Fruit fly (Drosophila melanogaster): Measurements from ENCODE around the gene CG17806.
A peak's percentile ranks its signal among the peaks of the same experiment; 100 is the strongest.

The CG17806 gene

dm6 chr3R:17776952-17777407 is 26.1 kb downstream of the CG17806 start:
- TF ChIP-seq pzg (GFP tag; optimal IDR thresholded peaks at IDR 0.05) (peak; percentile 1), CG7271 (tag; optimal IDR thresholded peaks at IDR 0.05) (no peak), CG14014 (GFP tag; IDR thresholded peaks at IDR 0.05) (no peak), unpg (GFP tag; optimal IDR thresholded peaks at IDR 0.05) (peak; percentile 7), lab (GFP tag; optimal IDR thresholded peaks at IDR 0.05) (peak; percentile 45), kni (GFP tag; optimal IDR thresholded peaks at IDR 0.05) (no peak), bowl (GFP tag; IDR thresholded peaks at IDR 0.05) (no peak), sna (GFP tag; IDR thresholded peaks at IDR 0.05; ENCODE audit: partially characterized antibody) (no peak), CG32767 (GFP tag; IDR thresholded peaks at IDR 0.05) (no peak), ab (GFP tag; optimal IDR thresholded peaks at IDR 0.05) (no peak), Gug (GFP tag; IDR thresholded peaks at IDR 0.05) (peak; percentile 59; the same call in 3 of the 4 replicates), CG3838 (GFP tag; optimal IDR thresholded peaks at IDR 0.05) (no peak), Sin3A (optimal IDR thresholded peaks at IDR 0.05) (no peak), CG15514 (GFP tag; optimal IDR thresholded peaks at IDR 0.05) (peak; percentile 15), seq (GFP tag; IDR thresholded peaks at IDR 0.05) (no peak), ac (GFP tag; optimal IDR thresholded peaks at IDR 0.05) (no peak), Trl (optimal IDR thresholded peaks at IDR 0.05) (no peak), Trl (GFP tag; optimal IDR thresholded peaks at IDR 0.05) (peak; percentile 2), Hr39 (optimal IDR thresholded peaks at IDR 0.05) (no peak), luna (GFP tag; optimal IDR thresholded peaks at IDR 0.05) (no peak), Sox102F (GFP tag; optimal IDR thresholded peaks at IDR 0.05) (peak; percentile 40), gsb (GFP tag; IDR thresholded peaks at IDR 0.05) (no peak), CG1603 (tag; optimal IDR thresholded peaks at IDR 0.05) (no peak), hbn (GFP tag; IDR thresholded peaks at IDR 0.05; ENCODE audit: partially characterized antibody) (no peak), CG17612 (GFP tag; IDR thresholded peaks at IDR 0.05) (no peak), CG17802 (tag; optimal IDR thresholded peaks at IDR 0.05) (no peak), pb (GFP tag; optimal IDR thresholded peaks at IDR 0.05) (no peak), amos (GFP tag; IDR thresholded peaks at IDR 0.05; ENCODE audit: partially characterized antibody) (no peak), CG2129 (GFP tag; IDR thresholded peaks at IDR 0.05; ENCODE audit: partially characterized antibody) (no peak), CG12236 (GFP tag; optimal IDR thresholded peaks at IDR 0.05) (no peak), CG13123 (GFP tag; optimal IDR thresholded peaks at IDR 0.05) (no peak), aop (GFP tag; IDR thresholded peaks at IDR 0.05) (no peak), ro (GFP tag; IDR thresholded peaks at IDR 0.05) (no peak), Kr (GFP tag; optimal IDR thresholded peaks at IDR 0.05) (no peak), CG14710 (tag; optimal IDR thresholded peaks at IDR 0.05) (no peak), yki (optimal IDR thresholded peaks at IDR 0.05) (no peak), CG2712 (tag; optimal IDR thresholded peaks at IDR 0.05) (no peak), cwo (GFP tag; optimal IDR thresholded peaks at IDR 0.05) (no peak), H15 (GFP tag; IDR thresholded peaks at IDR 0.05) (no peak), CG4328 (GFP tag; optimal IDR thresholded peaks at IDR 0.05) (no peak), Aef1 (GFP tag; IDR thresholded peaks at IDR 0.05) (no peak), shn (GFP tag; optimal IDR thresholded peaks at IDR 0.05) (no peak), wor (GFP tag; IDR thresholded peaks at IDR 0.05) (no peak), ase (GFP tag; IDR thresholded peaks at IDR 0.05) (0 out of 3 replicates have a peak, but pooled peaks have one; percentile 7), CG4617 (GFP tag; optimal IDR thresholded peaks at IDR 0.05; ENCODE audit: borderline replicate concordance) (no peak), chm (GFP tag; IDR thresholded peaks at IDR 0.05) (no peak), trh (GFP tag; optimal IDR thresholded peaks at IDR 0.05) (no peak), GATAe (GFP tag; conservative IDR thresholded peaks at IDR 0.05) (no peak), cg (GFP tag; optimal IDR thresholded peaks at IDR 0.05) (peak; percentile 54), her (GFP tag; optimal IDR thresholded peaks at IDR 0.05) (no peak), CG8281 (tag; optimal IDR thresholded peaks at IDR 0.05) (no peak), trem (tag; optimal IDR thresholded peaks at IDR 0.05) (no peak), CG1233 (GFP tag; optimal IDR thresholded peaks at IDR 0.05) (no peak)
